Worm (Caenorhabditis elegans) whole organism, L4 larva: ENCODE results near the gene glb-20.

Experiments
- F10B5.3 ChIP-seq: sonication (generic microtip); optimal IDR thresholded peaks from 2 replicates; lab custom pipeline; 2016; ENCODE audit warnings: mild to moderate bottlenecking, missing genetic modification characterization, missing compliant biosample characterization
- Y5F2A.4 ChIP-seq: fragments of 200-800 bp; sonication (Bioruptor generic); optimal IDR thresholded peaks from 2 replicates; lab custom pipeline; 2018; ENCODE audit warnings: mild to moderate bottlenecking, missing genetic modification characterization, missing compliant biosample characterization
- Y75B8A.6 ChIP-seq: fragments of 200-800 bp; sonication (Bioruptor generic); IDR thresholded peaks from 2 replicates; pipeline ENCODE4 v1.3.6; 2022; ENCODE audit warnings: missing genetic modification reagents, missing genetic modification characterization, missing compliant biosample characterization
- ZK337.2 ChIP-seq: fragments of 200-800 bp; sonication (Bioruptor generic); IDR thresholded peaks from 2 replicates; pipeline ENCODE4 v1.3.6; 2022; ENCODE audit warnings: missing genetic modification reagents, missing genetic modification characterization, missing compliant biosample characterization
- ZK546.5 ChIP-seq, 2 experiments: sonication (generic microtip); optimal IDR thresholded peaks; 2 replicates each; lab custom pipeline; 2017; ENCODE audit warnings: missing biosample characterization in 2 of 2, missing genetic modification characterization in 2 of 2
- aly-2 ChIP-seq: sonication (generic microtip); optimal IDR thresholded peaks from 2 replicates; lab custom pipeline; 2018; ENCODE audit warnings: missing biosample characterization, missing genetic modification characterization
- arid-1 ChIP-seq: fragments of 200-800 bp; sonication (Bioruptor generic); conservative IDR thresholded peaks from 2 replicates; pipeline ENCODE4 v1.3.6; 2022; ENCODE audit warnings: missing genetic modification reagents, missing genetic modification characterization, missing compliant biosample characterization
- ceh-82 ChIP-seq: sonication (generic microtip); optimal IDR thresholded peaks from 2 replicates; lab custom pipeline; 2017; ENCODE audit warnings: missing biosample characterization, missing genetic modification characterization
- ctbp-1 ChIP-seq: fragments of 200-800 bp; sonication (Bioruptor generic); IDR thresholded peaks from 2 replicates; pipeline ENCODE4 v1.3.6; 2022; ENCODE audit warnings: missing genetic modification reagents, missing genetic modification characterization, missing compliant biosample characterization
- daf-8 ChIP-seq: fragments of 200-800 bp; sonication (Bioruptor generic); IDR thresholded peaks from 2 replicates; pipeline ENCODE4 v1.3.6; 2022; ENCODE audit warnings: missing genetic modification characterization, missing compliant biosample characterization
- dmd-6 ChIP-seq: fragments of 200-800 bp; sonication (Bioruptor generic); IDR thresholded peaks from 2 replicates; pipeline ENCODE4 v1.3.6; 2022; ENCODE audit warnings: missing genetic modification reagents, missing genetic modification characterization, missing compliant biosample characterization
- dmd-8 ChIP-seq: fragments of 200-800 bp; sonication (Bioruptor generic); IDR thresholded peaks from 2 replicates; pipeline ENCODE4 v1.3.6; 2022; ENCODE audit warnings: missing genetic modification characterization, missing compliant biosample characterization
- dmd-9 ChIP-seq: fragments of 200-800 bp; sonication (Bioruptor generic); IDR thresholded peaks from 2 replicates; pipeline ENCODE4 v1.3.6; 2022; ENCODE audit warnings: missing genetic modification reagents, missing genetic modification characterization, missing compliant biosample characterization
- dve-1 ChIP-seq: sonication (generic microtip); optimal IDR thresholded peaks from 2 replicates; lab custom pipeline; 2017; ENCODE audit warnings: antibody characterized with exemption, mild to moderate bottlenecking, missing genetic modification characterization, missing compliant biosample characterization; ENCODE audit not compliant: insufficient read depth
- hlh-11 ChIP-seq: fragments of 200-800 bp; sonication (Bioruptor generic); optimal IDR thresholded peaks from 2 replicates; lab custom pipeline; 2018; ENCODE audit warnings: mild to moderate bottlenecking, missing genetic modification characterization, missing compliant biosample characterization
- hlh-30 ChIP-seq: sonication (generic microtip); optimal IDR thresholded peaks from 2 replicates; lab custom pipeline; 2017; ENCODE audit warnings: antibody characterized with exemption, mild to moderate bottlenecking, missing genetic modification characterization, missing compliant biosample characterization; ENCODE audit not compliant: insufficient read depth
- lim-7 ChIP-seq: fragments of 200-800 bp; sonication (Bioruptor generic); IDR thresholded peaks from 2 replicates; pipeline ENCODE4 v1.3.6; 2022; ENCODE audit warnings: missing genetic modification characterization, missing compliant biosample characterization
- lin-29 ChIP-seq: fragments of 200-800 bp; sonication (Bioruptor generic); IDR thresholded peaks from 2 replicates; pipeline ENCODE4 v1.3.6; 2022; ENCODE audit warnings: missing genetic modification reagents, missing genetic modification characterization, missing compliant biosample characterization
- lin-38 ChIP-seq: fragments of 200-800 bp; sonication (Bioruptor generic); IDR thresholded peaks from 2 replicates; pipeline ENCODE4 v1.3.6; 2022; ENCODE audit warnings: missing genetic modification reagents, missing genetic modification characterization, missing compliant biosample characterization
- lsy-2 ChIP-seq, 2 experiments: fragments of 150-350 bp in 1 of 2; sonication (generic microtip) in 1 of 2; optimal IDR thresholded peaks; 2 replicates each; lab custom pipeline; 2014 to 2017; ENCODE audit warnings: missing biosample characterization in 2 of 2, missing genetic modification characterization in 2 of 2
- madf-5 ChIP-seq, 2 experiments: fragments of 200-800 bp; sonication (Bioruptor generic); IDR thresholded peaks; 2 replicates each; pipeline ENCODE4 v1.3.6; 2022; ENCODE audit warnings: missing compliant biosample characterization in 2 of 2, missing genetic modification characterization in 2 of 2
- mep-1 ChIP-seq: fragments of 150-350 bp; sonication (generic microtip); optimal IDR thresholded peaks from 3 replicates; lab custom pipeline; 2014; ENCODE audit warnings: missing biosample characterization, missing genetic modification characterization
- mes-2 ChIP-seq: sonication (generic microtip); optimal IDR thresholded peaks from 2 replicates; lab custom pipeline; 2016; ENCODE audit warnings: missing genotype, mild to moderate bottlenecking, missing genetic modification characterization, missing compliant biosample characterization; ENCODE audit not compliant: poor library complexity, severe bottlenecking
- mxl-2 ChIP-seq: fragments of 200-800 bp; sonication (Bioruptor generic); conservative IDR thresholded peaks from 2 replicates; pipeline ENCODE4 v1.3.6; 2022; ENCODE audit warnings: missing genetic modification reagents, missing genetic modification characterization, missing compliant biosample characterization
- mxl-3 ChIP-seq: fragments of 200-800 bp; sonication (Bioruptor generic); optimal IDR thresholded peaks from 2 replicates; lab custom pipeline; 2018; ENCODE audit warnings: mild to moderate bottlenecking, missing genetic modification characterization, missing compliant biosample characterization
- nhr-111 ChIP-seq: fragments of 200-800 bp; sonication (Bioruptor generic); optimal IDR thresholded peaks from 2 replicates; lab custom pipeline; 2018; ENCODE audit warnings: mild to moderate bottlenecking, missing genetic modification characterization, missing compliant biosample characterization
- nhr-237 ChIP-seq: sonication (generic microtip); optimal IDR thresholded peaks from 2 replicates; lab custom pipeline; 2017; ENCODE audit warnings: missing biosample characterization, missing genetic modification characterization
- nhr-28 ChIP-seq: fragments of 150-350 bp; optimal IDR thresholded peaks from 2 replicates; lab custom pipeline; 2014; ENCODE audit warnings: missing biosample characterization, missing genetic modification characterization
- nhr-41 ChIP-seq: fragments of 200-800 bp; sonication (Bioruptor generic); IDR thresholded peaks from 2 replicates; pipeline ENCODE4 v1.3.6; 2022; ENCODE audit warnings: missing genetic modification reagents, missing genetic modification characterization, missing compliant biosample characterization
- nhr-42 ChIP-seq: fragments of 200-800 bp; sonication (Bioruptor generic); IDR thresholded peaks from 2 replicates; pipeline ENCODE4 v1.3.6; 2022; ENCODE audit warnings: missing genetic modification characterization, missing compliant biosample characterization
- nhr-48 ChIP-seq: sonication (generic microtip); optimal IDR thresholded peaks from 2 replicates; lab custom pipeline; 2016; ENCODE audit warnings: mild to moderate bottlenecking, missing genetic modification characterization, missing compliant biosample characterization
- nhr-76 ChIP-seq: fragments of 150-350 bp; optimal IDR thresholded peaks from 2 replicates; lab custom pipeline; 2014; ENCODE audit warnings: missing biosample characterization, missing genetic modification characterization
- nhr-77 ChIP-seq: fragments of 150-350 bp; optimal IDR thresholded peaks from 2 replicates; lab custom pipeline; 2014; ENCODE audit warnings: missing biosample characterization, missing genetic modification characterization
- pqm-1 ChIP-seq: sonication (generic microtip); optimal IDR thresholded peaks from 2 replicates; lab custom pipeline; 2017; ENCODE audit warnings: missing biosample characterization, missing genetic modification characterization
- saeg-2 ChIP-seq: fragments of 200-800 bp; sonication (Bioruptor generic); IDR thresholded peaks from 2 replicates; pipeline ENCODE4 v1.3.6; 2022; ENCODE audit warnings: missing genetic modification reagents, missing genetic modification characterization, missing compliant biosample characterization
- tra-1 ChIP-seq: fragments of 200-800 bp; sonication (Bioruptor generic); IDR thresholded peaks from 2 replicates; pipeline ENCODE4 v1.3.6; 2022; ENCODE audit warnings: missing genetic modification reagents, missing genetic modification characterization, missing compliant biosample characterization
- unc-130 ChIP-seq: sonication (generic microtip); optimal IDR thresholded peaks from 2 replicates; lab custom pipeline; 2016; ENCODE audit warnings: missing genetic modification reagents, missing genetic modification characterization, missing compliant biosample characterization
- unc-39 ChIP-seq: sonication (generic microtip); optimal IDR thresholded peaks from 2 replicates; lab custom pipeline; 2017; ENCODE audit warnings: missing biosample characterization, missing genetic modification characterization
- unc-62 ChIP-seq, 3 experiments: fragments of 150-350 bp in 1 of 3; sonication (generic microtip); optimal IDR thresholded peaks in 2 of 3; peaks in 1 of 3; 1 replicate in 1 of 3; 2 replicates in 2 of 3; lab custom pipeline; 2014 to 2017; ENCODE audit warnings: missing biosample characterization in 3 of 3, missing genetic modification characterization in 3 of 3, missing genetic modification reagents in 3 of 3, missing genotype in 1 of 3
- zag-1 ChIP-seq: fragments of 150-350 bp; optimal IDR thresholded peaks from 2 replicates; lab custom pipeline; 2014; ENCODE audit warnings: missing biosample characterization, missing genetic modification characterization
- zfp-2 ChIP-seq: sonication (generic microtip); optimal IDR thresholded peaks from 2 replicates; lab custom pipeline; 2016; ENCODE audit warnings: mild to moderate bottlenecking, missing genetic modification characterization, missing compliant biosample characterization
- zip-11 ChIP-seq: fragments of 200-800 bp; sonication (Bioruptor generic); IDR thresholded peaks from 2 replicates; pipeline ENCODE4 v1.3.6; 2022; ENCODE audit warnings: missing genetic modification characterization, missing compliant biosample characterization
- zip-2 ChIP-seq: fragments of 150-350 bp; optimal IDR thresholded peaks from 2 replicates; lab custom pipeline; 2014; ENCODE audit warnings: missing biosample characterization, missing genetic modification characterization
- ztf-11 ChIP-seq: fragments of 150-350 bp; optimal IDR thresholded peaks from 2 replicates; lab custom pipeline; 2014; ENCODE audit warnings: missing biosample characterization, missing genetic modification characterization
- ztf-7 ChIP-seq: fragments of 150-350 bp; optimal IDR thresholded peaks from 2 replicates; lab custom pipeline; 2014; ENCODE audit warnings: missing biosample characterization, missing genetic modification characterization

The glb-20 gene

ce11 chrX:13527347-13528092, 28.4 kb downstream of the glb-20 start, which contains the start of gene pab-2 (continued):
- TF ChIP-seq saeg-2 = peak; percentile 89
- TF ChIP-seq nhr-76 (tag; lab: Kevin White, UChicago) = no peak
- no peak for TF ChIP-seq nhr-111
- peak; percentile 28 for TF ChIP-seq ztf-7
- TF ChIP-seq nhr-28 (tag; lab: Kevin White, UChicago) = peak; percentile 87
- TF ChIP-seq nhr-42 (GFP tag; lab: Robert Waterston, UW) = 0 out of 2 replicates have a peak, but pooled peaks have one; percentile 34
- TF ChIP-seq unc-39 = no peak
- TF ChIP-seq daf-8 (GFP tag; lab: Robert Waterston, UW) = no peak
- TF ChIP-seq nhr-237 = no peak
- TF ChIP-seq lin-38 (GFP tag; lab: Robert Waterston, UW) = peak; percentile 58
- TF ChIP-seq ceh-82 = no peak
- peak; percentile 43 to 82 for TF ChIP-seq lsy-2 (tag; optimal IDR thresholded peaks at IDR 0.05; lab: Kevin White, UChicago)
- peak; percentile 88 for TF ChIP-seq mep-1 (tag; lab: Kevin White, UChicago)
- no peak for TF ChIP-seq aly-2 (tag; lab: Kevin White, UChicago)
- TF ChIP-seq zip-2 (tag; lab: Kevin White, UChicago) = peak; percentile 92
- peak; percentile 98 for TF ChIP-seq hlh-11 (tag; lab: Kevin White, UChicago)
- no peak for TF ChIP-seq madf-5 (GFP tag; IDR thresholded peaks at IDR 0.05; lab: Robert Waterston, UW)
- no peak for TF ChIP-seq ZK546.5 (tag; optimal IDR thresholded peaks at IDR 0.05; lab: Kevin White, UChicago)
- 0 out of 2 replicates have a peak, but pooled peaks have one; percentile 42 for TF ChIP-seq arid-1 (GFP tag; lab: Robert Waterston, UW)
- TF ChIP-seq ZK337.2 (GFP tag; lab: Robert Waterston, UW) = no peak
- peak; percentile 77; the same call in 1 of the 2 replicates for TF ChIP-seq nhr-41 (GFP tag; lab: Robert Waterston, UW)
- 0 out of 2 replicates have a peak, but pooled peaks have one; percentile 53 for TF ChIP-seq lim-7
- peak; percentile 68 for TF ChIP-seq ctbp-1
- TF ChIP-seq Y75B8A.6 = no peak
- 0 out of 2 replicates have a peak, but pooled peaks have one; percentile 61 for TF ChIP-seq mxl-2 (GFP tag; lab: Robert Waterston, UW)
- peak; percentile 54 for TF ChIP-seq zag-1 (tag; lab: Kevin White, UChicago)
- TF ChIP-seq ztf-11 (tag; lab: Kevin White, UChicago) = no peak
- no peak for TF ChIP-seq unc-130 (GFP tag; lab: Kevin White, UChicago)
- no peak for TF ChIP-seq F10B5.3 (tag; lab: Kevin White, UChicago)
- peak; percentile 91 for TF ChIP-seq dmd-6 (GFP tag; lab: Robert Waterston, UW)
- no peak for TF ChIP-seq zfp-2 (tag; lab: Kevin White, UChicago)
- no peak for TF ChIP-seq zip-11 (GFP tag; lab: Robert Waterston, UW)
- TF ChIP-seq nhr-48 (tag; lab: Kevin White, UChicago) = peak; percentile 92
- TF ChIP-seq nhr-77 (tag; lab: Kevin White, UChicago) = peak; percentile 54
- TF ChIP-seq unc-62 (GFP tag; optimal IDR thresholded peaks at IDR 0.05 in 1 of 2; lab: Kevin White, UChicago) = peak in 1 of 2 experiments; percentile 90
- TF ChIP-seq unc-62 (tag; optimal IDR thresholded peaks at IDR 0.05; lab: Kevin White, UChicago) = no peak
- no peak for TF ChIP-seq lin-29 (GFP tag; lab: Robert Waterston, UW)
- TF ChIP-seq Y5F2A.4 (GFP tag; lab: Kevin White, UChicago) = no peak

- peak; percentile 49 for TF ChIP-seq hlh-11 (tag; lab: Kevin White, UChicago)
- peak; percentile 6 for TF ChIP-seq nhr-77 (tag; lab: Kevin White, UChicago)
- TF ChIP-seq tra-1 (GFP tag; lab: Robert Waterston, UW) = 0 out of 2 replicates have a peak, but pooled peaks have one; percentile 6
- no peak for TF ChIP-seq nhr-111
- TF ChIP-seq dmd-9 (GFP tag; lab: Robert Waterston, UW) = no peak
- TF ChIP-seq mxl-3 (GFP tag; lab: Kevin White, UChicago) = peak; percentile 10
- TF ChIP-seq dmd-6 (GFP tag; lab: Robert Waterston, UW) = peak; percentile 40
- TF ChIP-seq aly-2 (tag; lab: Kevin White, UChicago) = no peak
- TF ChIP-seq unc-62 (GFP tag; optimal IDR thresholded peaks at IDR 0.05 in 1 of 2; lab: Kevin White, UChicago) = peak in 1 of 2 experiments; percentile 68
- no peak for TF ChIP-seq unc-62 (tag; optimal IDR thresholded peaks at IDR 0.05; lab: Kevin White, UChicago)
- TF ChIP-seq dve-1 (tag; lab: Kevin White, UChicago) = peak; percentile 44
- TF ChIP-seq unc-130 (GFP tag; lab: Kevin White, UChicago) = no peak
- no peak for TF ChIP-seq mes-2 (tag; lab: Kevin White, UChicago)
- TF ChIP-seq nhr-237 = no peak
- no peak for TF ChIP-seq saeg-2
- TF ChIP-seq pqm-1 (tag; lab: Kevin White, UChicago) = peak; percentile 15
- TF ChIP-seq dmd-8 = no peak
- peak; percentile 58 for TF ChIP-seq hlh-30 (tag; lab: Kevin White, UChicago)
Measured at ce11 chrX:13526219-13527218, 29.4 kb downstream of the glb-20 start.
